Fruit fly (Drosophila melanogaster): ENCODE results near the gene CG4950.

- no peak for TF ChIP-seq Hr38 (GFP tag; optimal IDR thresholded peaks at IDR 0.05)
- TF ChIP-seq CG8632 (GFP tag; optimal IDR thresholded peaks at IDR 0.05): no peak
- TF ChIP-seq CG6792 (GFP tag; optimal IDR thresholded peaks at IDR 0.05): no peak
- no peak for TF ChIP-seq Ets21C (GFP tag; optimal IDR thresholded peaks at IDR 0.05)
- no peak for TF ChIP-seq CG11902 (GFP tag; optimal IDR thresholded peaks at IDR 0.05)
- TF ChIP-seq Sox14 (GFP tag; optimal IDR thresholded peaks at IDR 0.05): no peak
Measured at dm6 chr3L:16301153-16301552, 33.2 kb upstream of the CG4950 start, which contains the start of gene CG4982.
